Worm (Caenorhabditis elegans) whole organism, L2 larva: ENCODE results near the gene nhr-10.

Experiments used
- F13H6.1 ChIP-seq: sonication (generic microtip); optimal IDR thresholded peaks from 2 replicates; lab custom pipeline; 2016; ENCODE audit warnings: missing genetic modification characterization, missing compliant biosample characterization
- R02D3.7 ChIP-seq: fragments of 150-350 bp; optimal IDR thresholded peaks from 2 replicates; lab custom pipeline; 2014; ENCODE audit warnings: missing biosample characterization, missing genetic modification characterization
- Y55F3AM.14 ChIP-seq: fragments of 200-800 bp; sonication (Bioruptor generic); optimal IDR thresholded peaks from 2 replicates; lab custom pipeline; 2018; ENCODE audit warnings: mild to moderate bottlenecking, missing genetic modification characterization, missing compliant biosample characterization
- ZK546.5 ChIP-seq: sonication (generic microtip); optimal IDR thresholded peaks from 2 replicates; lab custom pipeline; 2017; ENCODE audit warnings: missing biosample characterization, missing genetic modification characterization
- aly-2 ChIP-seq: fragments of 150-350 bp; optimal IDR thresholded peaks from 2 replicates; lab custom pipeline; 2014; ENCODE audit warnings: missing biosample characterization, missing genetic modification characterization
- ama-1 ChIP-seq: fragments of 150-350 bp; optimal IDR thresholded peaks from 2 replicates; lab custom pipeline; 2018; ENCODE audit warnings: inconsistent platforms
- blmp-1 ChIP-seq: sonication (generic microtip); optimal IDR thresholded peaks from 2 replicates; lab custom pipeline; 2017; ENCODE audit warnings: missing genetic modification characterization, mild to moderate bottlenecking, missing compliant biosample characterization, antibody characterized with exemption, moderate library complexity; ENCODE audit not compliant: insufficient read depth
- ceh-16 ChIP-seq: fragments of 150-350 bp; optimal IDR thresholded peaks from 2 replicates; lab custom pipeline; 2014; ENCODE audit warnings: missing biosample characterization, missing genetic modification characterization
- ceh-82 ChIP-seq: fragments of 150-350 bp; optimal IDR thresholded peaks from 2 replicates; lab custom pipeline; 2014; ENCODE audit warnings: missing biosample characterization, missing genetic modification characterization
- egl-27 ChIP-seq: sonication (generic microtip); optimal IDR thresholded peaks from 3 replicates; lab custom pipeline; 2017; ENCODE audit warnings: missing biosample characterization, missing genetic modification reagents, missing genetic modification characterization
- elt-1 ChIP-seq: fragments of 150-350 bp; optimal IDR thresholded peaks from 2 replicates; lab custom pipeline; 2014; ENCODE audit warnings: missing biosample characterization, missing genetic modification characterization
- elt-3 ChIP-seq: sonication (generic microtip); optimal IDR thresholded peaks from 2 replicates; lab custom pipeline; 2017; ENCODE audit warnings: missing biosample characterization, missing genetic modification characterization
- fos-1 ChIP-seq: fragments of 150-350 bp; optimal IDR thresholded peaks from 2 replicates; lab custom pipeline; 2014; ENCODE audit warnings: missing biosample characterization, missing genetic modification characterization
- lin-11 ChIP-seq: fragments of 150-350 bp; sonication (generic microtip); optimal IDR thresholded peaks from 2 replicates; lab custom pipeline; 2014; ENCODE audit warnings: missing biosample characterization, missing genetic modification characterization, inconsistent platforms, mixed read lengths
- lin-39 ChIP-seq: fragments of 150-350 bp; optimal IDR thresholded peaks from 2 replicates; lab custom pipeline; 2014; ENCODE audit warnings: missing biosample characterization, missing genetic modification reagents, missing genetic modification characterization
- mab-5 ChIP-seq: fragments of 150-350 bp; optimal IDR thresholded peaks from 2 replicates; lab custom pipeline; 2014; ENCODE audit warnings: missing biosample characterization, missing genetic modification characterization
- nhr-11 ChIP-seq: fragments of 150-350 bp; optimal IDR thresholded peaks from 2 replicates; lab custom pipeline; 2014; ENCODE audit warnings: missing biosample characterization, missing genetic modification characterization
- nhr-129 ChIP-seq: fragments of 150-350 bp; optimal IDR thresholded peaks from 2 replicates; lab custom pipeline; 2014; ENCODE audit warnings: missing biosample characterization, missing genetic modification characterization
- nhr-21 ChIP-seq: fragments of 150-350 bp; optimal IDR thresholded peaks from 2 replicates; lab custom pipeline; 2014; ENCODE audit warnings: missing biosample characterization, missing genetic modification characterization
- nhr-23 ChIP-seq: fragments of 150-350 bp; optimal IDR thresholded peaks from 2 replicates; lab custom pipeline; 2014; ENCODE audit warnings: missing biosample characterization, missing genetic modification reagents, missing genetic modification characterization
- nhr-25 ChIP-seq: fragments of 150-350 bp; sonication (generic microtip); optimal IDR thresholded peaks from 3 replicates; lab custom pipeline; 2014; ENCODE audit warnings: missing biosample characterization, missing genetic modification characterization
- nhr-6 ChIP-seq: fragments of 150-350 bp; optimal IDR thresholded peaks from 2 replicates; lab custom pipeline; 2014; ENCODE audit warnings: missing biosample characterization, missing genetic modification characterization
- nhr-77 ChIP-seq: fragments of 150-350 bp; optimal IDR thresholded peaks from 2 replicates; lab custom pipeline; 2014; ENCODE audit warnings: missing biosample characterization, missing genetic modification characterization
- peb-1 ChIP-seq: fragments of 150-350 bp; optimal IDR thresholded peaks from 2 replicates; lab custom pipeline; 2014; ENCODE audit warnings: missing biosample characterization, missing genetic modification characterization
- snpc-4 ChIP-seq: fragments of 150-350 bp; optimal IDR thresholded peaks from 2 replicates; lab custom pipeline; 2014; ENCODE audit warnings: missing biosample characterization, missing genetic modification characterization
- unc-39 ChIP-seq: fragments of 150-350 bp; optimal IDR thresholded peaks from 2 replicates; lab custom pipeline; 2014; ENCODE audit warnings: missing biosample characterization, missing genetic modification characterization
- ztf-1 ChIP-seq: fragments of 200-800 bp; sonication (Bioruptor generic); conservative IDR thresholded peaks from 2 replicates; pipeline ENCODE4 v1.3.6; 2022; ENCODE audit warnings: missing genetic modification characterization, missing compliant biosample characterization
- ztf-11 ChIP-seq: sonication (generic microtip); optimal IDR thresholded peaks from 2 replicates; lab custom pipeline; 2017; ENCODE audit warnings: missing biosample characterization, missing genetic modification characterization
- ztf-4 ChIP-seq: fragments of 150-350 bp; optimal IDR thresholded peaks from 2 replicates; lab custom pipeline; 2014; ENCODE audit warnings: missing biosample characterization, missing genetic modification characterization

Gene nhr-10

DNA sequence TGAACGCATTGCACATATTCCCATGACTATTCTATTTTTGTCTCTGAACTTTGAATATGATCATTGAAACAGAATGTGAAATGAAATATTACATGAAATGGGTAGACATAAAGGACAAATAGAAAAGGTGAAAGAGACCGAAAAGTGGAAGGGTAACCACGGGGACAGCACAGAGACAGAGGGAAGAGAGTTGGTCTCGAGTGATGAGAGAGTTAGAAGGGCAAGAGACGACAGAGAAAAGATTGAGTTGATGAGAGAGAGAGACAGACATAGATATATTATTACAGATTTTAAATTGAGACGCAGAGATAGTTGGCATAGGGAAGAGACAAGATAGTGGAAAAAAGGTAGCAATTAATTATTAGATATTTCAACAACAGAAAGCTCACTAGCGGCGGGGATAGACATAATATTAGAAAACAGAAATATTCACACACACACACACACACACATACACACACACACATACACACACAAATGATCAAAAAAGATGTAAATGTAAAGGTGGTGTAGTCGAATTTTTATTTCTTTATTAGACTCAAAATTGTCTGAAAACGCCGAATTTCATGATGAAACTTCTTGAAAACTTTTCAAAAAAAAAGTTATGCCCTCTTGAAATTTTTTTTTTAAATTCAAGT is 1.5 kb upstream of the nhr-10 start (continued):
- TF ChIP-seq aly-2 (tag; lab: Kevin White, UChicago) (no peak), peb-1 (tag; lab: Kevin White, UChicago) (no peak), nhr-21 (tag; lab: Kevin White, UChicago) (peak; percentile 76), lin-11 (tag; lab: Kevin White, UChicago) (no peak)
- TF ChIP-seq, all 48 proteins: peak for 21

DNA sequence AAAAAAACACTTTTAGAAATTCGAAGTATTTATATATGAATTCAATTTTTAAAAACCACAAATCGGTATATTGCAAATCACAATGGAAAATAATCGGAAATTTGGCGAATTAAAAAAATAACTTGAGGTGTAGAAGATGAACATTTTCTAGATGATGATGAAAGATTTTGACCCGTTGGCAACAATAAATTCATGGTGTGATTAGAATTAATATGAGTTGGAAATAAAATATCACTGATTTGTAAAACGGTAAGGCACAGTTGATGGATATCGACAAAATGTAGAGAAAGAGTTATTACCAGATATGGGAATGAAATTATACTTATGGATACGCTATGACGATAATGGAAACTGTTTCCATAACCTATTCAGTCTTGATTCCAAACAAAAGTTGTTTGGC is 3.0 kb downstream of the nhr-10 start:
- no peak for TF ChIP-seq mab-5 (tag; lab: Kevin White, UChicago)
- TF ChIP-seq lin-11 (tag; lab: Kevin White, UChicago): no peak

ce11 chrIII:7111793-7112192 is 3.4 kb downstream of the nhr-10 start, which contains the start of gene B0280.7:
B0280.7 (minus strand) TSS chrIII:7111893.
- TF ChIP-seq nhr-25: peak; percentile 9
- no peak for TF ChIP-seq ZK546.5 (tag; lab: Kevin White, UChicago)
- TF ChIP-seq aly-2 (tag; lab: Kevin White, UChicago): no peak

DNA sequence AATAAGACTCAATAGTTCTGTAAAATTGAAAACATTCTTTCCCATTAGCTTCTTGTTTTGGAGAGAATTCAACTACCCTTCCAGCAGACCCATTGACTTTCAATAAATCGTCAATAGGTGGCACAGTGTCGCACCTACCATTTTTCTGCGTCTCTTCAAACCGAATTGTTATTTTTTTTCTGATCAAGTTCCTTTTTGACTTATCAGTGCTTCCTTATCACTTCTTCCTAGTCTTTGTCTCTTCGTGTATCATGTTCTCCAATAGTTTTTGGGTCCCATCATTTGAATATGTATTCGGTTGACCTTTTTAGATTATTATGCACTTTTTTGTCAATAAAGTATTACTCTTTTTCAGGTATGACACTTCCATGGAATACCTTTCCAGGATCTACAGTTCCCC is 7.3 kb downstream of the nhr-10 start, which contains the start of gene odd-1:
odd-1 (plus strand) TSS at position 349 of the 400 bp plus-strand sequence.
- TF ChIP-seq ceh-82 (no peak), fos-1 (tag; lab: Kevin White, UChicago) (peak; percentile 28)

DNA sequence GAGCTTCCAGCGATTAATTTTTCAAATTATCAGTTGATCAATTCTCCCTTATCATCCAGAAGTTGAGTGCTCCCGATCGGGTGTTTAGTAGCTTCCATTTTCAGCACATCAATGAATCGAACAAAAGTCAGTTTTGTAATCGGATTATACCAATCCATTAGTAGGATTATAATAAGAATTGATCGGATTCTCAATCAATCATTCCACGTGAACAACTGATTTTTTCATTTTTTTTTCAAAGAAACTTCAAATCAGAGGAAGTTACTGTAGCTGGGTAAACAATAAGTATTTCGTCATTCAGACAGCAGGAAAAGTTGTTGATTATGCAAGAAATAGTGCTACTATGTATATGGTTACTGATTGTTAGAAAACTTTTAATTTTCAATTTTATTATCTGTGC is 8.4 kb downstream of the nhr-10 start:
- TF ChIP-seq fos-1 (tag; lab: Kevin White, UChicago) (peak; percentile 43), nhr-6 (tag; lab: Kevin White, UChicago) (no peak)

- TF ChIP-seq nhr-11 (no peak), ama-1 (lab: Kevin White, UChicago) (no peak), F13H6.1 (tag; lab: Kevin White, UChicago) (no peak), ceh-16 (tag; lab: Kevin White, UChicago) (no peak), blmp-1 (no peak), lin-11 (tag; lab: Kevin White, UChicago) (no peak)
Observed at ce11 chrIII:7103940-7104440, 11.2 kb downstream of the nhr-10 start, which contains the start of gene cpg-2. cpg-2 (minus strand) TSS chrIII:7103990.

ce11 chrIII:7101814-7102477 is 13.3 kb downstream of the nhr-10 start:
- TF ChIP-seq ztf-4 (tag; lab: Kevin White, UChicago) (no peak), nhr-23 (tag; lab: Kevin White, UChicago) (no peak), Y55F3AM.14 (no peak), ztf-1 (no peak), aly-2 (tag; lab: Kevin White, UChicago) (no peak), elt-3 (no peak), peb-1 (tag; lab: Kevin White, UChicago) (no peak), unc-39 (tag; lab: Kevin White, UChicago) (no peak), blmp-1 (no peak), nhr-77 (tag; lab: Kevin White, UChicago) (no peak), R02D3.7 (no peak), fos-1 (tag; lab: Kevin White, UChicago) (no peak), egl-27 (tag; lab: Kevin White, UChicago) (no peak), nhr-129 (tag; lab: Kevin White, UChicago) (no peak), nhr-6 (tag; lab: Kevin White, UChicago) (no peak), ztf-11 (tag; lab: Kevin White, UChicago) (no peak), lin-11 (tag; lab: Kevin White, UChicago) (no peak), snpc-4 (no peak), lin-39 (no peak), elt-1 (tag; lab: Kevin White, UChicago) (no peak)
